Worm (Caenorhabditis elegans): Measurements from ENCODE around the gene apx-1.

ce11 chrV:3250153-3250552, 40.2 kb downstream of the apx-1 start, which contains the start of gene T28A11.13:
- no peak for TF ChIP-seq nhr-67 (tag; optimal IDR thresholded peaks at IDR 0.05)
- TF ChIP-seq elt-3 (tag; optimal IDR thresholded peaks at IDR 0.05) = no peak
- no peak for TF ChIP-seq nhr-237 (tag; optimal IDR thresholded peaks at IDR 0.05)
- no peak for TF ChIP-seq nhr-25 (tag; optimal IDR thresholded peaks at IDR 0.05)
- TF ChIP-seq jun-1 (tag; optimal IDR thresholded peaks at IDR 0.05) = no peak
- no peak for TF ChIP-seq nhr-76 (tag; optimal IDR thresholded peaks at IDR 0.05)
